Fruit fly (Drosophila melanogaster): ENCODE data around the gene CG9886.

Gene CG9886

DNA sequence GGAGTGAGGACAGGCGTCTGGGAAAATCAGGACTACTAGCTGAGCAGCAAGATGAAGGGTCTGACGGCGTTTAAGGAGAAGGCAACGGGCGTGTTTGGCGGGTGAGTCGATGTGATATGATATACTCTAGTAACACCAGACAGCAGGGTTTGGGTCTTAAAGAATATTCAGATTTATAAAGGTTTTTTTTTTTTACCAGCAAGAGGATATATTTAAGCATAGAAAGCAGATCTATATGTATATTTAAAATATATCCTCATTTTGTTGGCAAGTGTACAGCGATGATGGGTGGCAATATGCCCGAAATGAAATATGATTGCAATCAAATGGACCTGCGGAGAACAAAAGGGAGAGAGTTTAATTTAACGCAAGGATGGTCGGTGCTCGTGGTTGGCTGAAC, 18.4 kb upstream of the CG9886 start:
- no peak for TF ChIP-seq noc (tag; optimal IDR thresholded peaks at IDR 0.05)

DNA sequence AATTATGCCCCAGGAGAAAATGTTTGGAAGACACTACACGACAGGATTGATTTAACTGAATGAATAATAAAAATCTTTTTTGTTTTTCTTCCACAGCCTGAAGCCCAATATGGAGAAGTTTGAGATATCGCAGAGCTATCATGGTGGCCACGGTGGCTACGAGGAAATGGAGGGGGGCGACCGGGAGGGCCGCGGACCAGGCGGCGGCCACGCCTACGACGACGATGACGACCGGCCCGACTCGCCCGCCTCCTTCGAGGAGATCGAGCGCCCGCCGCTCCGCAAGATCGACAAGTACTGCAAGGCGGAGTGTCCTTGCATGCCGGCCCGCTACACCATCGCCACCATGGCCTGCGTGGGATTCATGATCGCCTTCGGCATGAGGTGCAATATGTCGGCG, 16.0 kb upstream of the CG9886 start:
- no peak for TF ChIP-seq noc (tag; optimal IDR thresholded peaks at IDR 0.05)

DNA sequence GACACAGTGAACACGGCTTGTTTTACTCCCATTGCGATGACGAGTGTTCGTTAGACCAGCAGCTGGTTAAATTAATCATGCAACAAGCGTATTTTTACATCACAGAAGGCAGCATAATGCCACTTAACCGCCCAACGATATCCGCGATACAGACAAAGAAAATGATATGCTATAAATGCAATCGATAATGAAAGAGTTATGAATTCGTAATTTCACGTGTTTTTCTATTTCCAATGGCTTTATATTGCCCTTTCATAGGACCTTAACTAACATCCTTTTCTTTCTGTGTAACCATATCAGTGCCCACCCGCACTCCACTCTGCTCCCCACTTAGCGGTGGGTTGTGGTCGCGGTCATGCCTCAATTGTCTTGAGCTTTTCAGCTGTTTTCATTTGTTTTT, 7.5 kb upstream of the CG9886 start:
- no peak for TF ChIP-seq noc (tag; optimal IDR thresholded peaks at IDR 0.05)

DNA sequence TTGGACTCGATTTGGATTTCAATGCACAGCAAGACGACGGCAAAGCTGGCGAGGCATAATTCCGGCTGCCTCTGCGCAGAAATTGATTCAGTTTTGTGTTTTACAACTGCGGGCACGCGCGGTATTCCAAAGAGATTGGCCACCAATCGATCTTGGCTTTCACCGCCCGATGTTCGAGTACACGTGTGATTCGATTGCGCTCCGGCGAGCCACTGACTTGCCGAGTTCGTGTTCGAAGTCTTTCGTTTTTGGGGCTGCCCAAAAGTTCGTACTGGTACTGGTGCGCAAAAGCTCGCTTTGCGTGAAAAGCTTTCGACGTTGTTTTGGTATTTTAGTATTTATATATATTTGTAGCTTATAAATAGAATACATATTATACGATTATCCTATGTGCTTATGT, 5.5 kb upstream of the CG9886 start, which contains the start of gene CG18641:
CG18641 (minus strand) TSS at position 214 of the 400 bp plus-strand sequence.
- no peak for TF ChIP-seq noc (tag; optimal IDR thresholded peaks at IDR 0.05)

DNA sequence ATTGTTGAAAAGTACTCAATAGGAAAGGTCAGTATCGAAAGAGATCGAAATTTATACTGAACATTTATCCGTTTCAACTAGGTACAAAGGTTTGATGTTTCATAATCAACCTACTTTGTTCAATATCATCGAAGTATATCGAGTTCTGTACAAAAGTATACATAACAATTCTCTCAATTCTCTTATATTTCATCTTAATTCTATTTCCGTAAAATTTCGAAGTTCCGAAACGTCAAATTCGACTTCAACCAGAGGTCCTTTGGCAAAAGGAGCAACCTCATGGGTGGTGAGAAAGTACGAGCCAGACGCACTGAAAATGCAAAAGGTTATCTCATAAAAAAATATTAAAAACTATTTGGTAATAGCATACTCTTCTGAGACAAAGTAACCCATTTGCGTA, 4.0 kb upstream of the CG9886 start, which contains the start of gene CG31948:
CG31948 (minus strand) TSS at position 101 of the 400 bp plus-strand sequence.
- TF ChIP-seq noc (tag; optimal IDR thresholded peaks at IDR 0.05), result no peak

DNA sequence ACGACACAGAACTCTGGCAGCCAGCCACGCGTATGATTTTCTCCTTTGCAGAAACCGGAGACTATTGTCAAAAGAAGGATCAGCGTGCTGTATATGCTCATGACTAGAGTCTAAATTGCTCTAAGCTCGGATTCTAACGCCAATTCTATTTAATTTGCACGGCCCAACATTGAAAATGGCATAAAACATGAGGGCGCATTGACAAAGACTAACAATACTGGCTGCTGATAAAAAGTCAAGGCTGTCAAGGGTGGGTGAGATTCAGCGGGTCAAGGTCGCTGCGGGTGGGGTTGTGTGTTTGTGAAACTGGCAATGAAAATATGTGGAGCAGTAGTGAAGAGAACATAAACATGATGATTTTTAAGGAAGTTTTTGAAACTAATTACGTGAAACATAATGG, 2.8 kb upstream of the CG9886 start, which contains the start of gene CG34448:
CG34448 (minus strand) TSS at position 101 of the 400 bp plus-strand sequence.
- no peak for TF ChIP-seq noc (tag; optimal IDR thresholded peaks at IDR 0.05)

DNA sequence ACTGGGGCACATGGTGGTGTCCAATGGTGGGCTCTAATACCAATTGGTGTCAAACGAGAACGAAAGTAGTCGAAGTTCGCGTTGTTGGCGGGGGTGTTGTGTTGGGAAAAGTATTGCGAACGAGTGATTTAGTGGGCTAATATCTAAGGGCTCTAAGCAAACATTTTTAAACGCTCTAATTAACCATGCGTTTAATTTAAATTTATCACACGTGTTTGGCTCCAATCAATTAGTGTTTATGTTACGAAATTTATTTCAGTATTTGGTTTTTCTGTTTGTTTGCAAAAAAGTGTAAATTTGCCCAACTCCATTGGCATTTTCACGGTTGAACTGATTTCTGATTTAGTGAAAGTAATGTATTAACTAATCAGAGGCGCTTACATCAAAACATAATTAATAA, 717 bp upstream of the CG9886 start, which contains the start of gene CG34447:
CG34447 (minus strand) TSS at position 101 of the 400 bp plus-strand sequence.
- TF ChIP-seq noc (tag; optimal IDR thresholded peaks at IDR 0.05), result no peak

DNA sequence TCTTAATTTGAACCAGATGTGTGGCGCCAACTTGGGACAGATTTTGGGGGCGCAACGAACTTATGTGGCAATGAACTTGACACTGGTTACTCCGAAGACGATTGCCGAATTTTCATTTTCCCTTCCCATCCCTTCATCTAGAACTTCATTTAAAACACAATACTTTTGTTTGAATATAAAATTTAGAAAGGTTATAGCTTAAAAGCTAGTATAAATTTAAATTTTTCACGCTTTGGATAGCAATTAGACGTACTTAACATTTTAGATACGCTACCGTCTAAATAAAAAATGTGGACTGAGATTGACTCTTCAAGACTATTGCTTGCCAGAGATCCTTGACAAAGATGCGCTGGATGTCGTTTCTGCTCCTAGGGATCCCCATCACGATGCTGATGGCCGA, 3.9 kb downstream of the CG9886 start, which contains the start of gene CG44139:
CG44139 (plus strand) TSS at position 301 of the 400 bp plus-strand sequence.
- no peak for TF ChIP-seq noc (tag; optimal IDR thresholded peaks at IDR 0.05)

DNA sequence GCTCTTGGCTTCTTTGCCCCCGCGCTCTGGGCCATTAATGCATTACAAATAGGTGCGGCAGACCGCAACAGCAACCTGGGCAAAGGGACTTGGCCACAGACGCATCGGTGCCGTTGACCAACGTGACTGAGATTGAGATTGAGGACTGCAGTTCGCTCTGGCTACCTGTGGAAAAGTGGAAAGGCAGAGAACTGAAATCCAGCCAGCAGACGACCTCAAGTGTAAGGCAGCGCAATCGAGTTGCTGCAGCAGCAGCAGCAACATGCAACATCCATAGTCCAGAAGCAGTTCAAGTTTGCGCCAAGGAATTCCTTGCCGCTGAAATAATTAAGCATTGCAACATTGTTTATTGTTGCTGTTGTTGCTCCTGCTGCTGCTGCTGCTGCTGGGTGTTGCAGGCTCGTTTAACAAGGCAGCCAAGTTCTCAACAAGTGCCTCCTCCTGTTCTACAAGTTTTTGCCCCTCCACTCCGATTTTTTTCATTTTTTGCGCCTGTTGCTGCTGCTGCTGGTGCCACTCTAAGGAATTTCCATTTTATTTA, 5.1 kb downstream of the CG9886 start:
- TF ChIP-seq noc (tag; optimal IDR thresholded peaks at IDR 0.05), result no peak

DNA sequence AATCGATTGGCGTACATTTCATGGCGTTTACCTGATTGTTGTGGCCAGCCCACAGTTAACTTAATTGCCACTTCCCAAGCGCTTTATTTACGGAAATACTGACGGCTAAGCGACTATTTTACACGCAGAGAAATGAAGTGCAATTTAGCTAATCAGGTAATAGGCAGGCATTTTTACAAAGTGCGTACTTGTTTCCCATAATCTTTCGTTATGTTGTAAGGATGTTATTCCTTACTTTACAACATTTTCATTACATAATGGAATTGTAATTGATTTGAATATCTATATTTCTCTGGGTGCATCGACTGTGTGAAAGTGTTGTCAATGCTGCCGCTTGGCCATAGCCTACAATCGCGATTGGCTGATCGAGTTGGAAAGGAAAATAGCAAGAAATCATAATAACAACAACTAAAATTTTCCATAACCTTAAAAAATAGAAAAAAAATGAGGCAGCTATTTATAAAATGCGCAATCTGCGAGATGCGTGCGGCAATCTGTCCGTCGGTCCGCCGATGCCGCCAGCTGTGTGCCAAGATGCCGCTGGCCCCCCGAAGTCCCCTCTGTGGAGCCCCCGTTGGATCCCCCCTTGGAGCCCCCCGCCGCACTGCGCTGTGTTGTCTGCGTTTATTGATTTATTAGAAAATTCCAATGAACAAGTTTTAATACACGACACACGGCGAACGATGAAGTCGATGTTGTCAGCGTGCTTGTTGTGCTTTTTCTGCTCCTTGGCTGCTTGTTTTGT, 6.0 kb downstream of the CG9886 start:
- TF ChIP-seq noc (tag; optimal IDR thresholded peaks at IDR 0.05), result no peak

DNA sequence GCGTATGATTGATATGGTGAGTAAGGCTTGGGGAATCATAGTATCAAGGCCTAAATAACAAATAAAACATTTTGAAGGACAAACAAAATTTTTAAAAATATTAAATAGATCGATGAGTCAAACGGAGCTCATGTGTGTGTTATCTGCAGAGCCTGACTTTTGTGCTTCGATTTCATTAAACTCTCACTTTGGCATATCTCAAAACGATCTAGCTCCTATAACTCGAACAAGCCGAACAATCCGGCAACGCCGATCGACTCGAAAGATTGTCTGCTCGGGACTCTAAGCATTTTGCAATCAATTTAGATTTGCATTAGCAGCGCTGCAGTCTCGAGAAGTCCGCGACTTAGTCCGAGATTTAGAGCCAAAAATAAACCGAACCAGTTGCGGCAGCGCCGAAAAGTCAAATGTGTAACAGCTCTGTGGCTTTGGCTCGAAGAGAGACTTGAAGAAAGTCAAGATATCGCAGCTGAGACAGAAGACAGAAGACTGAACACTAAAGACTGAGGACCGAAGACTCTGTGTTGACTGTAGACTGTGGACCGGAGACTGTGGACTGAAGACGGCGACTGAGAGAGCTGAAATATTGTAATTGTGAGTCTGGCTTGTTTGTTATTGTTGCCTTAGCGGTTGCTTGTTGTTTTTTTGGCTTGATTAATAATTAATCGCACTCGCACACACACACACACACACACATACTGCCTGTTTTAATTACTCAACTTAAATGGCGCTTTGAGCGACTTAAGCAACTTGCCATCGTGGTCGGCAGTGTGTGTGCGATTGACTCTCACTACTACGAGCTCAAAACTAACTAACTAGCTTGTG, 7.0 kb downstream of the CG9886 start:
- no peak for TF ChIP-seq noc (tag; optimal IDR thresholded peaks at IDR 0.05)

DNA sequence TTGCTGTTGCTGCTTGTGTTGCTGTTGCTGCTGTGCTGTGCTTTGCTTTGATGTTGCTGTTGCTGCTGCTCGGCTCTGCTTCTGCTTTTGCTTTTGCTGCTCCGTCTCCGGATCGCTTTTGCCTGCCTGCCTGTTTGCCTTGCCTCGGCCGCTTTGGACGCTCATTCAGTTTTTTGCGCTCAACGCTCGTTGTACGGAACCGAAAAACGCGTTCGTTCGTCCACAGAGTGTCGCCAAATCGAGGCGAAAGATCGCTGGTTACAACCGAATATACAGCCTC, 7.5 kb downstream of the CG9886 start, which contains the start of gene dpp:
dpp (plus strand) TSS at position 164 of the 280 bp plus-strand sequence.
- no peak for TF ChIP-seq noc (tag; optimal IDR thresholded peaks at IDR 0.05)

DNA sequence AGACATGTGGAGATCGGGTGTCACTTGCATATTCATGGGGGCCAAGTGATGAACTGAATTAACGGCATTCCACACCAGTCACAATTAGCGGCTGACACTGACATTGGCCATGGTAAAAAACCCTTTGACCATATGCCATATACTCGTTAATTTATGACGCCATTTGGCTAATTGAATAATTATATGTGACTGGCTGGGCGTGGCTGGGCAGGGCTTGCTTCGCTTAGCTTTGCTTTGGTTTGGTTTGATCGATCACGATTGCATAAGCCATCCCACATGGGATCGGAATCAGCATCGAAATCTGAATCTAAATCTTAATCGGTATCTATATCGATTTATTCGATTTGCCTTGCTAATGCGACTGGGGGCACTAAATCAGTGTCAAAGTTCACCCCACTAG, 9.0 kb downstream of the CG9886 start:
- TF ChIP-seq noc (tag; optimal IDR thresholded peaks at IDR 0.05), result no peak

DNA sequence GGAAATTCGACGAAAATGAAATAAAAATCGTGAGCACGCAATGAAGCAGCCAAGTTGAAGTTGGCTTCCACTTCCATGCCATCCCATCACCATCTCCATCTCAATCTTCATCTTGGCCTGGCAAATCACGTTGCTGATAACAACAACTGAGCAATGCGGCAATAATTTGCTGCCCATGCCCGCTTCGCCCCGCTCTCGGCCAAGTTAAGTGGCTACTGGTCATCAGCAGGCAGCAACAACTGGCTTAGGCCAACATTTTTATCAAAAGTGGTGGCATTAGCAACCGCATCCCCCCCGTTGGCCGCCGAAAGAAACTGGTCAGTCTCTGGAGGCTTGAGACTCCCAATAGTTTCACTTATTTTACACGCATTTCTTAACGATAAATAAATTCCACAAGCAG, 9.6 kb downstream of the CG9886 start:
- no peak for TF ChIP-seq noc (tag; optimal IDR thresholded peaks at IDR 0.05)

DNA sequence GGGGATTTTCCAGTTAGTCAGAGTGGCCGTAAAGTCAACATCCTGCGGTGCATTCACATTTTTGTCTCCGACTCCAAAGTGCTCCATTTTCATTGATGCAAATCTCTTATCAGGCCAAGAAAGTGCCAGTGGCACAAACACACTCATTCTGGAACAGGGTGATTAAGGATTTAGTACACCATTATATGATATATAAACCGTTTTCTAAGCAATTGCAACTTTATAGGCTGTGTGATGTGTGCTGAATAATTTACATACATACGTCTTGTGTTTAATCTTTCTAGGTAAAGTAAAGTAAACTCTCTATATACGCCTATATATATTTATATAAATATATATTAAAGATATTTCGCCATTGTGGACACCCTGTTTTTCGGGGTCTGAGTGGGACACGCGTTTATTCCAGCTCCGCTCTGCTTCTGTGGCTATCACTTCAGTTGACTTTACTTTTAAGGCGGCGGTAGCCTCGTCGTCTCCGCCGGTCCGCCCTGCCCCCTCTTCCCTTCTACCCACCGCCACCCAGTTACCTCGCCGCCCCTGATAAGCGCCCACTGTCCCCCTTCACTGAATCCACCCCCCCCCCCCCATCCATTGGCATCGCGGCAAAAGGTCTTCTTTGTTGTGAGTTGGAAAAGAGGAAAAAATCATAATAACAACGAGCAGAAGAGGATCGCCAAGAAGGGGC, 12.3 kb downstream of the CG9886 start:
- TF ChIP-seq noc (tag; optimal IDR thresholded peaks at IDR 0.05), result no peak

DNA sequence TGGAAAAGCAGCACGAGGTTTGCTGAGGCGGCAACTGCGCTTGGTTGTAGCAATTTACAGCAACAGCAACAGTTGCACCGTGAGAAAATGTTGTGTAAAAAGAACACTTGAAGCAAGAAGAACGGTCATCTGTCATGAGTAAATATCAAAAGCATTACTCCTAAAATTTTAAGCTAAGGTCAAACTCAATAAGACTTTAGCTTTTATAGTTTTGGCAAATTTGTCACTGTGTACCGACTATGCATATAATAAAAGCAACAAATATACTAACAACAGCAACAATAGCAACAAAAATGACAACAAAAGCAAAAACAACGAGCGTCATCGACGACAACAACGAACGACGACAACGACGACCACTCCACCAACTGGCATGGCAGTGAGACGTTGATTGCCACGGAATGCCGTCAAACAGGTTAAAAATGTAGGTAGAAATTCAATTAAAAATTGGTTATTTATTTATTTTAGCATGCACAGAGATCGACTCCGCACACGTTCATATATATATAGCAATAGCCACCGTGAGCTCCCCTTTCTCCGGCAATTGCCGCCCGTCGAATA, 12.9 kb downstream of the CG9886 start:
- no peak for TF ChIP-seq noc (tag; optimal IDR thresholded peaks at IDR 0.05)
